Worm (Caenorhabditis elegans) whole organism, late embryonic: Measurements from ENCODE around the gene C40A11.2.

Experiments used
- C08G9.2 ChIP-seq: sonication (generic microtip); optimal IDR thresholded peaks from 2 replicates; lab custom pipeline; 2016; ENCODE audit warnings: mild to moderate bottlenecking, missing genetic modification characterization, moderate library complexity, missing compliant biosample characterization
- T23F11.4 ChIP-seq: fragments of 200-800 bp; sonication (Bioruptor generic); optimal IDR thresholded peaks from 2 replicates; lab custom pipeline; 2018; ENCODE audit warnings: mild to moderate bottlenecking, missing genetic modification characterization, missing compliant biosample characterization
- ama-1 ChIP-seq: fragments of 150-350 bp; optimal IDR thresholded peaks from 2 replicates; lab custom pipeline; 2014
- ceh-14 ChIP-seq: sonication (generic microtip); optimal IDR thresholded peaks from 2 replicates; lab custom pipeline; 2016; ENCODE audit warnings: missing genotype, missing genetic modification characterization, missing compliant biosample characterization
- ceh-19 ChIP-seq: fragments of 200-800 bp; sonication (Bioruptor generic); optimal IDR thresholded peaks from 2 replicates; lab custom pipeline; 2018; ENCODE audit warnings: mild to moderate bottlenecking, missing genetic modification characterization, missing compliant biosample characterization
- ceh-22 ChIP-seq: sonication (generic microtip); optimal IDR thresholded peaks from 2 replicates; lab custom pipeline; 2017; ENCODE audit warnings: missing biosample characterization, missing genetic modification characterization
- ceh-24 ChIP-seq: sonication (generic microtip); optimal IDR thresholded peaks from 2 replicates; lab custom pipeline; 2016; ENCODE audit warnings: mild to moderate bottlenecking, missing genetic modification characterization, missing compliant biosample characterization
- ceh-31 ChIP-seq: sonication (generic microtip); optimal IDR thresholded peaks from 2 replicates; lab custom pipeline; 2016; ENCODE audit warnings: missing genetic modification characterization, missing compliant biosample characterization
- ceh-34 ChIP-seq: sonication (generic microtip); optimal IDR thresholded peaks from 2 replicates; lab custom pipeline; 2016; ENCODE audit warnings: mild to moderate bottlenecking, missing genetic modification characterization, missing compliant biosample characterization
- ceh-45 ChIP-seq: fragments of 200-800 bp; sonication (Bioruptor generic); IDR thresholded peaks from 2 replicates; pipeline ENCODE4 v1.3.6; 2022; ENCODE audit warnings: missing genetic modification reagents, missing genetic modification characterization, missing compliant biosample characterization
- dmd-4 ChIP-seq: sonication (generic microtip); optimal IDR thresholded peaks from 2 replicates; lab custom pipeline; 2016; ENCODE audit warnings: borderline replicate concordance, missing genetic modification characterization, missing compliant biosample characterization
- elt-2 ChIP-seq: sonication (generic microtip); optimal IDR thresholded peaks from 2 replicates; lab custom pipeline; 2016; ENCODE audit warnings: missing genetic modification reagents, missing genetic modification characterization, missing compliant biosample characterization
- ets-4 ChIP-seq: sonication (generic microtip); optimal IDR thresholded peaks from 2 replicates; lab custom pipeline; 2016; ENCODE audit warnings: missing genetic modification characterization, missing compliant biosample characterization
- hlh-13 ChIP-seq: fragments of 200-800 bp; sonication (Bioruptor generic); optimal IDR thresholded peaks from 2 replicates; lab custom pipeline; 2018; ENCODE audit warnings: mild to moderate bottlenecking, missing genetic modification characterization, missing compliant biosample characterization
- hlh-15 ChIP-seq: sonication (generic microtip); optimal IDR thresholded peaks from 2 replicates; lab custom pipeline; 2016; ENCODE audit warnings: missing genetic modification characterization, missing compliant biosample characterization
- hlh-30 ChIP-seq: sonication (generic microtip); optimal IDR thresholded peaks from 2 replicates; lab custom pipeline; 2017; ENCODE audit warnings: antibody characterized with exemption, missing genetic modification characterization, missing compliant biosample characterization; ENCODE audit not compliant: insufficient read depth
- hlh-6 ChIP-seq: sonication (generic microtip); optimal IDR thresholded peaks from 2 replicates; lab custom pipeline; 2016; ENCODE audit warnings: missing genotype, missing genetic modification characterization, missing compliant biosample characterization
- lim-6 ChIP-seq: sonication (generic microtip); optimal IDR thresholded peaks from 2 replicates; lab custom pipeline; 2016; ENCODE audit warnings: missing genetic modification characterization, missing compliant biosample characterization
- lin-11 ChIP-seq: fragments of 200-800 bp; sonication (Bioruptor generic); optimal IDR thresholded peaks from 2 replicates; lab custom pipeline; 2018; ENCODE audit warnings: mild to moderate bottlenecking, missing genetic modification characterization, missing compliant biosample characterization
- mec-3 ChIP-seq: sonication (generic microtip); optimal IDR thresholded peaks from 2 replicates; lab custom pipeline; 2016; ENCODE audit warnings: borderline replicate concordance, missing genetic modification characterization, missing compliant biosample characterization
- nfya-1 ChIP-seq: sonication (generic microtip); optimal IDR thresholded peaks from 2 replicates; lab custom pipeline; 2017; ENCODE audit warnings: missing genetic modification characterization, mild to moderate bottlenecking, missing compliant biosample characterization, antibody characterized with exemption, moderate library complexity
- nhr-232 ChIP-seq: sonication (generic microtip); optimal IDR thresholded peaks from 2 replicates; lab custom pipeline; 2016; ENCODE audit warnings: missing genetic modification characterization, missing compliant biosample characterization
- odd-2 ChIP-seq: sonication (generic microtip); optimal IDR thresholded peaks from 2 replicates; lab custom pipeline; 2017; ENCODE audit warnings: antibody characterized with exemption, mild to moderate bottlenecking, missing genetic modification characterization, missing compliant biosample characterization
- pag-3 ChIP-seq: sonication (generic microtip); optimal IDR thresholded peaks from 2 replicates; lab custom pipeline; 2016; ENCODE audit warnings: missing compliant biosample characterization, missing genetic modification characterization, borderline replicate concordance
- pat-9 ChIP-seq: fragments of 200-800 bp; sonication (Bioruptor generic); optimal IDR thresholded peaks from 2 replicates; lab custom pipeline; 2018; ENCODE audit warnings: mild to moderate bottlenecking, missing genetic modification characterization, moderate library complexity, missing compliant biosample characterization
- pax-1 ChIP-seq: fragments of 150-350 bp; optimal IDR thresholded peaks from 2 replicates; lab custom pipeline; 2014; ENCODE audit warnings: missing biosample characterization, missing genetic modification characterization
- pqm-1 ChIP-seq: sonication (generic microtip); optimal IDR thresholded peaks from 2 replicates; lab custom pipeline; 2016; ENCODE audit warnings: missing genetic modification characterization, missing compliant biosample characterization
- pros-1 ChIP-seq: fragments of 150-350 bp; optimal IDR thresholded peaks from 2 replicates; lab custom pipeline; 2014; ENCODE audit warnings: missing biosample characterization, missing genetic modification reagents, missing genetic modification characterization
- sdc-2 ChIP-seq: sonication (generic microtip); optimal IDR thresholded peaks from 2 replicates; lab custom pipeline; 2016; ENCODE audit warnings: missing genotype, missing genetic modification characterization, missing compliant biosample characterization
- sox-4 ChIP-seq: sonication (generic microtip); optimal IDR thresholded peaks from 2 replicates; lab custom pipeline; 2017; ENCODE audit warnings: mild to moderate bottlenecking, missing genetic modification characterization, inconsistent platforms, missing compliant biosample characterization
- syd-9 ChIP-seq: sonication (generic microtip); optimal IDR thresholded peaks from 2 replicates; lab custom pipeline; 2016; ENCODE audit warnings: mild to moderate bottlenecking, missing genetic modification characterization, moderate library complexity, missing compliant biosample characterization
- tbx-2 ChIP-seq: sonication (generic microtip); optimal IDR thresholded peaks from 2 replicates; lab custom pipeline; 2016; ENCODE audit warnings: missing genetic modification characterization, missing compliant biosample characterization
- tbx-7 ChIP-seq: sonication (generic microtip); optimal IDR thresholded peaks from 2 replicates; lab custom pipeline; 2016; ENCODE audit warnings: missing genotype, missing genetic modification characterization, missing compliant biosample characterization
- ttx-3 ChIP-seq: sonication (generic microtip); optimal IDR thresholded peaks from 2 replicates; lab custom pipeline; 2016; ENCODE audit warnings: missing genetic modification reagents, missing genetic modification characterization, missing compliant biosample characterization
- unc-3 ChIP-seq, 2 experiments: fragments of 200-800 bp in 1 of 2; sonication (Bioruptor generic) in 1 of 2; sonication (generic microtip) in 1 of 2; conservative IDR thresholded peaks in 1 of 2; optimal IDR thresholded peaks in 1 of 2; 2 replicates each; pipeline versions ENCODE4 v1.3.6 to Lab custom; 2016 to 2022; ENCODE audit warnings: missing compliant biosample characterization in 2 of 2, missing genetic modification characterization in 2 of 2, missing genetic modification reagents in 1 of 2
- unc-86 ChIP-seq: sonication (generic microtip); optimal IDR thresholded peaks from 2 replicates; lab custom pipeline; 2016; ENCODE audit warnings: missing genetic modification characterization, missing compliant biosample characterization
- zip-5 ChIP-seq: sonication (generic microtip); optimal IDR thresholded peaks from 2 replicates; lab custom pipeline; 2016; ENCODE audit warnings: missing genetic modification characterization, missing compliant biosample characterization

The C40A11.2 gene

DNA sequence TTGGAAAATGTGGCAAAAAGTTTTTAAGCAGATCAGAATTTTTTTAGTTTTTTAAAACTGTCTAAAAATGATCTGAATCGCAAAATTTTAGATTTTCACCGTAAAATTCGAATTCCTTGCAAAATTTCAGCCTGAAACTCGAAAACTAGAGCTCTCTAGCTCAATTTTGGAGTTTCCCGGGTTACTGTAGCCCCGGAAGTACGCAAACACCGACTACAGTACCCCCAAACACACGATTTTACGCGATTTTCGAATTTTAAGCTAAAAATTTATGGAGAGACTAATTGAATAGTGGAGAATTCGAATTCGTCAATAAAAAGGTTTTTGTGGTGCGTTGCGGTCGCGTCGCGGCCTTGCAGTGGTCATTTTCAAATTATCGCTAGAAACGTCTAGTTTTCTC lies 40.0 kb downstream of the C40A11.2 start:
- TF ChIP-seq T23F11.4 (GFP tag; lab: Kevin White, UChicago), result no peak
- TF ChIP-seq ceh-31 (tag; lab: Kevin White, UChicago), result no peak
- TF ChIP-seq pros-1 (tag; lab: Kevin White, UChicago), result no peak
- TF ChIP-seq unc-3 (GFP tag; conservative IDR thresholded peaks at IDR 0.05; lab: Robert Waterston, UW), result no peak
- no peak for TF ChIP-seq unc-3 (tag; optimal IDR thresholded peaks at IDR 0.05; lab: Kevin White, UChicago)
- TF ChIP-seq zip-5 (tag; lab: Kevin White, UChicago), result no peak
- TF ChIP-seq hlh-15, result no peak
- TF ChIP-seq ttx-3, result no peak
- no peak for TF ChIP-seq pax-1 (tag; lab: Kevin White, UChicago)
- no peak for TF ChIP-seq nfya-1 (tag; lab: Kevin White, UChicago)
- no peak for TF ChIP-seq tbx-2 (tag; lab: Kevin White, UChicago)
- TF ChIP-seq sox-4 (tag; lab: Kevin White, UChicago), result no peak
- no peak for TF ChIP-seq lin-11 (tag; lab: Kevin White, UChicago)
- TF ChIP-seq ama-1 (lab: Kevin White, UChicago), result no peak
- TF ChIP-seq elt-2, result no peak
- no peak for TF ChIP-seq dmd-4 (tag; lab: Kevin White, UChicago)
- no peak for TF ChIP-seq hlh-30 (tag; lab: Kevin White, UChicago)
- no peak for TF ChIP-seq ceh-34 (tag; lab: Kevin White, UChicago)
- TF ChIP-seq, all 69 proteins: peak for 0

- TF ChIP-seq ama-1 (lab: Kevin White, UChicago) (no peak), pag-3 (tag; lab: Kevin White, UChicago) (no peak), hlh-13 (GFP tag; lab: Kevin White, UChicago) (no peak), nhr-232 (tag; lab: Kevin White, UChicago) (no peak), sdc-2 (no peak), hlh-15 (no peak), C08G9.2 (no peak), tbx-7 (tag; lab: Kevin White, UChicago) (no peak), ceh-19 (no peak), unc-3 (GFP tag; conservative IDR thresholded peaks at IDR 0.05; lab: Robert Waterston, UW) (no peak), unc-3 (tag; optimal IDR thresholded peaks at IDR 0.05; lab: Kevin White, UChicago) (no peak), nfya-1 (tag; lab: Kevin White, UChicago) (no peak), ttx-3 (no peak), mec-3 (tag; lab: Kevin White, UChicago) (no peak), hlh-30 (tag; lab: Kevin White, UChicago) (no peak), ceh-24 (tag; lab: Kevin White, UChicago) (no peak), ceh-22 (tag; lab: Kevin White, UChicago) (no peak)
- TF ChIP-seq, all 69 proteins: peak for 0
Observed at ce11 chrII:2189357-2189756, 42.6 kb downstream of the C40A11.2 start, which contains the start of gene mtq-2. TSS of gene mtq-2 (minus strand) at chrII:2189457.

DNA sequence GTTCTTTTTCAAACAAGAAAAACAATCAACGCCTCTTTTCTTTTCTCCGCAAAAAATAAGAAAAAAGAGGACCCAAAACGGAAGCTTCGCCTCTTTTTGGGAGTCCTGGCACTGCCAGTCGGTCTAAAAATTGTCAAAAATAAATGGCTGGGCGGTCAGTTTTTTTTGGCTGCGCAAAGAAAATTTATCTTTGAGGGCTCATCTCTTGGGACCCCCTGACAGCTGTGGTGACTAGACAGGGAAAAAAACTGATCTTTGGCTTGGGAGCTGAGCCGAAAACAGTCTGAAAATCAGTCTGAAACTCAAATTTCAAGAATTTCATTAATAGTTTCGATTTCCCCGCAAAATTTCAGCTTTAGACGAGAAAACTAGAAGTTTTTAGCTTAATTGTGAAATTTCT lies 43.8 kb downstream of the C40A11.2 start:
- TF ChIP-seq pag-3 (tag; lab: Kevin White, UChicago), result no peak
- no peak for TF ChIP-seq ceh-22 (tag; lab: Kevin White, UChicago)
- no peak for TF ChIP-seq ttx-3
- no peak for TF ChIP-seq ceh-14
- TF ChIP-seq odd-2 (tag; lab: Kevin White, UChicago), result no peak
- TF ChIP-seq hlh-6, result no peak
- no peak for TF ChIP-seq pqm-1 (tag; lab: Kevin White, UChicago)
- no peak for TF ChIP-seq mec-3 (tag; lab: Kevin White, UChicago)
- TF ChIP-seq lin-11 (tag; lab: Kevin White, UChicago), result no peak
- TF ChIP-seq, all 69 proteins: peak for 0

ce11 chrII:2191383-2191782 lies 44.6 kb downstream of the C40A11.2 start:
- no peak for TF ChIP-seq ceh-24 (tag; lab: Kevin White, UChicago)
- TF ChIP-seq ceh-45 (GFP tag; lab: Robert Waterston, UW), result no peak
- no peak for TF ChIP-seq ets-4 (tag; lab: Kevin White, UChicago)
- TF ChIP-seq unc-86 (tag; lab: Kevin White, UChicago), result no peak
- TF ChIP-seq pat-9 (tag; lab: Kevin White, UChicago), result no peak
- no peak for TF ChIP-seq lim-6 (tag; lab: Kevin White, UChicago)
- no peak for TF ChIP-seq zip-5 (tag; lab: Kevin White, UChicago)
- TF ChIP-seq syd-9 (tag; lab: Kevin White, UChicago), result no peak
